Worm (Caenorhabditis elegans) whole organism, L4 larva: Measurements from ENCODE around the gene str-139.

ENCODE experiments used
- R02D3.7 ChIP-seq: fragments of 150-350 bp; sonication (generic microtip); optimal IDR thresholded peaks from 3 replicates; lab custom pipeline; 2014; ENCODE audit warnings: missing biosample characterization, missing genetic modification characterization
- ceh-44 ChIP-seq: fragments of 200-800 bp; sonication (Bioruptor generic); IDR thresholded peaks from 2 replicates; pipeline ENCODE4 v1.3.6; 2022; ENCODE audit warnings: missing genetic modification reagents, missing genetic modification characterization, missing compliant biosample characterization
- ceh-82 ChIP-seq: sonication (generic microtip); optimal IDR thresholded peaks from 2 replicates; lab custom pipeline; 2017; ENCODE audit warnings: missing biosample characterization, missing genetic modification characterization
- ctbp-1 ChIP-seq: fragments of 200-800 bp; sonication (Bioruptor generic); IDR thresholded peaks from 2 replicates; pipeline ENCODE4 v1.3.6; 2022; ENCODE audit warnings: missing genetic modification reagents, missing genetic modification characterization, missing compliant biosample characterization
- fos-1 ChIP-seq: fragments of 150-350 bp; optimal IDR thresholded peaks from 2 replicates; lab custom pipeline; 2014; ENCODE audit warnings: missing biosample characterization, missing genetic modification characterization
- hlh-30 ChIP-seq: sonication (generic microtip); optimal IDR thresholded peaks from 2 replicates; lab custom pipeline; 2017; ENCODE audit warnings: antibody characterized with exemption, mild to moderate bottlenecking, missing genetic modification characterization, missing compliant biosample characterization; ENCODE audit not compliant: insufficient read depth
- nhr-102 ChIP-seq: sonication (generic microtip); optimal IDR thresholded peaks from 2 replicates; lab custom pipeline; 2016; ENCODE audit warnings: mild to moderate bottlenecking, missing genetic modification characterization, moderate library complexity, missing compliant biosample characterization
- nhr-11 ChIP-seq: fragments of 150-350 bp; optimal IDR thresholded peaks from 2 replicates; lab custom pipeline; 2014; ENCODE audit warnings: missing biosample characterization, missing genetic modification characterization
- nhr-237 ChIP-seq: sonication (generic microtip); optimal IDR thresholded peaks from 2 replicates; lab custom pipeline; 2017; ENCODE audit warnings: missing biosample characterization, missing genetic modification characterization
- pqm-1 ChIP-seq: sonication (generic microtip); optimal IDR thresholded peaks from 2 replicates; lab custom pipeline; 2017; ENCODE audit warnings: missing biosample characterization, missing genetic modification characterization

ce11 chrV:8075712-8076111 lies 13.7 kb upstream of the str-139 start, which contains the start of gene catp-3:
- TF ChIP-seq ceh-82 (tag; lab: Kevin White, UChicago), result no peak
- no peak for TF ChIP-seq nhr-11
- TF ChIP-seq hlh-30, result no peak
- no peak for TF ChIP-seq ctbp-1
- TF ChIP-seq ceh-44 (GFP tag; lab: Robert Waterston, UW), result no peak
- no peak for TF ChIP-seq pqm-1 (tag; lab: Kevin White, UChicago)
- TF ChIP-seq R02D3.7 (tag; lab: Kevin White, UChicago), result no peak
- TF ChIP-seq nhr-237 (tag; lab: Kevin White, UChicago), result no peak
- no peak for TF ChIP-seq fos-1 (tag; lab: Kevin White, UChicago)
- no peak for TF ChIP-seq nhr-102 (tag; lab: Kevin White, UChicago)
